Worm (Caenorhabditis elegans) whole organism, early embryonic: Measurements from ENCODE around the gene ZK54.3.

Experiments used
- ama-1 ChIP-seq: fragments of 150-350 bp; optimal IDR thresholded peaks from 2 replicates; lab custom pipeline; 2014
- tbx-37 ChIP-seq: fragments of 200-800 bp; sonication (Bioruptor generic); conservative IDR thresholded peaks from 2 replicates; pipeline ENCODE4 v1.3.6; 2022; ENCODE audit warnings: missing genetic modification reagents, missing genetic modification characterization, missing compliant biosample characterization
- tra-4 ChIP-seq: sonication (generic microtip); optimal IDR thresholded peaks from 2 replicates; lab custom pipeline; 2017; ENCODE audit warnings: missing genetic modification characterization, missing compliant biosample characterization

DNA sequence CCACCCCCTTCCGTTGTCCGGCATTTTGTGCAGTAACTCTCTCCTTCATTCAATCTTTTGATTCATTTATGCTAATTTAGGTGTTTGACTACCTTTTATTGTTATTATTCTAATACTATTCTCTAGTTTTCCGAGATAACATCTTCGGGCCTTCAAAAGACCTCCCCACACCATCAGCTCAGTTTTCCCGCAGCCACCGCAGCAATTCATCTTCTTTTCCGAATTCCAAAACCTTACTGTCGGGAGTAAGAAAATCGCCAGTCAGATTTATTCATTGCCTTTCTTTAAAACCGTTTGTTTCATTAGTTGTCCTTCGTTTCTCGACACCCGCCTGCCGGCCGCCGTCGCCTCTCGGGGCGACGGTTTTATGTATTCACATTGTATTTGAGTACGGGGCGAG, 41.3 kb upstream of the ZK54.3 start:
- TF ChIP-seq tra-4 (no peak), tbx-37 (GFP tag; lab: Robert Waterston, UW) (no peak), ama-1 (lab: Kevin White, UChicago) (no peak)
